Fruit fly (Drosophila melanogaster) whole organism, wandering third instar larva: ENCODE data around the gene D2hgdh.

Experiments
- Abd-B ChIP-seq: fragments of >200 bp; optimal IDR thresholded peaks from 2 replicates; lab custom pipeline; 2017; ENCODE audit warnings: missing biosample characterization, missing genetic modification characterization
- CG32264 ChIP-seq: fragments of 200-800 bp; sonication (Bioruptor generic); optimal IDR thresholded peaks from 2 replicates; lab custom pipeline; 2016; ENCODE audit warnings: missing biosample characterization, missing genetic modification characterization
- CG9705 ChIP-seq: fragments of 200-800 bp; sonication (Bioruptor generic); optimal IDR thresholded peaks from 2 replicates; lab custom pipeline; 2018; ENCODE audit warnings: missing biosample characterization, mild to moderate bottlenecking, missing genetic modification characterization
- CrebA ChIP-seq: fragments of 200-800 bp; sonication (Bioruptor generic); optimal IDR thresholded peaks from 2 replicates; lab custom pipeline; 2016; ENCODE audit warnings: missing biosample characterization, mild to moderate bottlenecking, missing genetic modification characterization, borderline replicate concordance
- Dif ChIP-seq: fragments of 200-275, 200-300 bp; sonication (Bioruptor generic); optimal IDR thresholded peaks from 2 replicates; lab custom pipeline; 2018; ENCODE audit warnings: missing biosample characterization, missing genetic modification characterization; ENCODE audit not compliant: partially characterized antibody
- GATAd ChIP-seq: sonication (Bioruptor generic); optimal IDR thresholded peaks from 2 replicates; lab custom pipeline; 2016; ENCODE audit warnings: missing biosample characterization, missing genetic modification characterization
- HLH106 ChIP-seq: fragments of 200-800 bp; optimal IDR thresholded peaks from 3 replicates; lab custom pipeline; 2019; ENCODE audit warnings: missing biosample characterization, mild to moderate bottlenecking, missing genetic modification characterization, moderate library complexity
- Hr78 ChIP-seq: fragments of >200 bp; optimal IDR thresholded peaks from 2 replicates; lab custom pipeline; 2017; ENCODE audit warnings: missing biosample characterization, missing genetic modification characterization
- Hr83 ChIP-seq: fragments of 200-300 bp; sonication (Bioruptor generic); optimal IDR thresholded peaks from 2 replicates; lab custom pipeline; 2016; ENCODE audit warnings: missing biosample characterization, mild to moderate bottlenecking, missing genetic modification characterization, moderate library complexity; ENCODE audit not compliant: poor library complexity, severe bottlenecking
- Jra ChIP-seq: sonication (Bioruptor generic); optimal IDR thresholded peaks from 2 replicates; lab custom pipeline; 2016; ENCODE audit warnings: missing biosample characterization, missing genetic modification characterization
- Mio ChIP-seq: sonication (Bioruptor generic); optimal IDR thresholded peaks from 2 replicates; lab custom pipeline; 2016; ENCODE audit warnings: missing biosample characterization, missing genetic modification characterization
- Myc ChIP-seq: fragments of >200 bp; optimal IDR thresholded peaks from 2 replicates; lab custom pipeline; 2017
- OdsH ChIP-seq: fragments of 200-800 bp; sonication (Bioruptor generic); optimal IDR thresholded peaks from 2 replicates; lab custom pipeline; 2016; ENCODE audit warnings: missing biosample characterization, mild to moderate bottlenecking, missing genetic modification characterization
- Rel ChIP-seq, 2 experiments: fragments of 200-800 bp; sonication (Bioruptor generic) in 1 of 2; optimal IDR thresholded peaks; 2 replicates in 1 of 2; 3 replicates in 1 of 2; lab custom pipeline; 2016 to 2019; ENCODE audit warnings: mild to moderate bottlenecking in 2 of 2, missing biosample characterization in 2 of 2, missing genetic modification characterization in 2 of 2, moderate library complexity in 1 of 2
- Sp1 ChIP-seq: fragments of 200-800 bp; sonication (Bioruptor generic); optimal IDR thresholded peaks from 3 replicates; lab custom pipeline; 2019; ENCODE audit warnings: missing biosample characterization, mild to moderate bottlenecking, missing genetic modification characterization, moderate library complexity
- Vsx2 ChIP-seq: fragments of 200-300, 225-300 bp; sonication (Bioruptor generic); optimal IDR thresholded peaks from 2 replicates; lab custom pipeline; 2018; ENCODE audit warnings: missing biosample characterization, missing genetic modification characterization; ENCODE audit not compliant: partially characterized antibody
- br ChIP-seq: fragments of 200-800 bp; sonication (Bioruptor generic); optimal IDR thresholded peaks from 2 replicates; lab custom pipeline; 2016; ENCODE audit warnings: missing biosample characterization, missing genetic modification characterization
- brk ChIP-seq: fragments of 200-800 bp; sonication (Bioruptor generic); optimal IDR thresholded peaks from 2 replicates; lab custom pipeline; 2016; ENCODE audit warnings: missing biosample characterization, mild to moderate bottlenecking, missing genetic modification characterization
- dl ChIP-seq, 2 experiments: fragments of 175-275, 200-275 bp in 1 of 2; fragments of 200-275 bp in 1 of 2; sonication (Bioruptor generic); optimal IDR thresholded peaks; lab custom pipeline; 2018; ENCODE audit warnings: mild to moderate bottlenecking in 2 of 2, missing biosample characterization in 2 of 2, missing genetic modification characterization in 2 of 2, moderate library complexity in 2 of 2; ENCODE audit not compliant: partially characterized antibody in 2 of 2, insufficient read depth in 1 of 2
- dmrt93B ChIP-seq: fragments of 200-800 bp; sonication (Bioruptor generic); optimal IDR thresholded peaks from 2 replicates; lab custom pipeline; 2018; ENCODE audit warnings: missing biosample characterization, mild to moderate bottlenecking, missing genetic modification characterization
- ey ChIP-seq: fragments of 200-800 bp; sonication (Bioruptor generic); optimal IDR thresholded peaks from 2 replicates; lab custom pipeline; 2016; ENCODE audit warnings: missing biosample characterization, missing genetic modification characterization
- foxo ChIP-seq, 2 experiments: fragments of 200-800 bp; sonication (Bioruptor generic); optimal IDR thresholded peaks; 2 replicates in 1 of 2; 3 replicates in 1 of 2; lab custom pipeline; 2016 to 2017; ENCODE audit warnings: missing biosample characterization in 2 of 2, missing genetic modification characterization in 2 of 2
- fru ChIP-seq: fragments of 200-800 bp; sonication (Bioruptor generic); optimal IDR thresholded peaks from 3 replicates; lab custom pipeline; 2016; ENCODE audit warnings: missing biosample characterization, mild to moderate bottlenecking, missing genetic modification characterization
- h ChIP-seq: fragments of 200-800 bp; sonication (Bioruptor generic); optimal IDR thresholded peaks from 3 replicates; lab custom pipeline; 2016; ENCODE audit warnings: missing biosample characterization, mild to moderate bottlenecking, missing genetic modification characterization
- jim ChIP-seq: fragments of 175-275, 200-325 bp; sonication (Bioruptor generic); optimal IDR thresholded peaks from 2 replicates; lab custom pipeline; 2016; ENCODE audit warnings: missing biosample characterization, mild to moderate bottlenecking, missing genetic modification characterization
- lola ChIP-seq: fragments of >200 bp; optimal IDR thresholded peaks from 2 replicates; lab custom pipeline; 2017; ENCODE audit warnings: missing biosample characterization, missing genetic modification characterization
- pan ChIP-seq: fragments of >200 bp; optimal IDR thresholded peaks from 2 replicates; lab custom pipeline; 2017
- rgr ChIP-seq: fragments of 200-800 bp; sonication (Bioruptor generic); optimal IDR thresholded peaks from 3 replicates; lab custom pipeline; 2016; ENCODE audit warnings: missing biosample characterization, mild to moderate bottlenecking, missing genetic modification characterization
- sage ChIP-seq: fragments of 200-800 bp; sonication (Bioruptor generic); optimal IDR thresholded peaks from 2 replicates; lab custom pipeline; 2016; ENCODE audit warnings: missing biosample characterization, mild to moderate bottlenecking, missing genetic modification characterization
- usp ChIP-seq: fragments of >200 bp; optimal IDR thresholded peaks from 2 replicates; lab custom pipeline; 2017; ENCODE audit warnings: missing biosample characterization, missing genetic modification characterization
- woc ChIP-seq: sonication (Bioruptor generic); optimal IDR thresholded peaks from 2 replicates; lab custom pipeline; 2016; ENCODE audit warnings: missing biosample characterization, mild to moderate bottlenecking, missing genetic modification characterization

D2hgdh gene

DNA sequence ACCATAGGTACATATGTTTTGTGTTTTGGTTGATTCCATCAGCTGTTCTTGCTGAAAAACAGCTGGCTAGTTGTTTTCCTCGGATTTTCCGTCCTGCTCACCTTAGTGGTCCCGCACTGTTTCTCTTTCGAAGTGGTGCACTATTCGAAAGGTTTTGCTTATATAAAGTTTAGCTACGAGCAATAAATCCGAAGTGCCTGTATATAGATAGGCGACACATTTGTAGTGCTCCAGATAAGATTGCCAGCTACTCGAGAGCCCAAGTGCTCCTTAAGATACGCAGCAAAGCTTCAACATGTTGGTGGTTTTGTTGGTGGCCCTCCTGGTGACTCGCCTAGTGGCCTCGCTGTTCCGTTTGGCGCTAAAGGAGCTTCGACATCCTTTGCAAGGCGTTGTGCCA, 37.5 kb downstream of the D2hgdh start, which contains the start of gene Cyp4ae1:
Cyp4ae1 (plus strand) TSS at position 206 of the 400 bp plus-strand sequence.
- TF ChIP-seq Jra (GFP tag; lab: Kevin White, UChicago) (no peak), dmrt93B (no peak), brk (no peak), br (GFP tag; lab: Kevin White, UChicago) (no peak), h (GFP tag; lab: Kevin White, UChicago) (no peak), Hr83 (GFP tag; lab: Kevin White, UChicago) (no peak), HLH106 (no peak), pan (no peak), Myc (lab: Kevin White, UChicago) (no peak)

DNA sequence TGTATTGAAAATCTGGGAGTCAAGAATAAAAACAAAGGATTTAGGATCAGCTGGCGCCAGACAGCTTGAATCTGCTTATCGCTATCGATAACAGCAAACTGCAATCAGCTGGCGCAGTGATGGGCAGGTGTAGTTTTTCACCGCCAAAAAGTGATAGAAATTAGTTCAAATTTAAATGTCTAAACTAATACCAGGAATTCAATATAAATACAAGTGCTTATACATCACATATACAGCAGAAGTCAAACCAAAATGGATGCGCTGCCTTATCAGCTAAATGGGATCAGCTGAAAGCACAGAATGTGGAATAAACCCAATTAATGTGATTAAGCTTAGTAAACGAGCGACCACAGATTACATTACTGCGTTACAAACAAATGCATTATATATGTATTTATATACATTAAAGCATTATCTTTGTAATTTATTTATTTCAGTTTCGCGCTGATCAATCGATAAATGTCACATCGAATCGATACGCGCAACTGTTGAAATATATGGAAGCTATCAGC, 39.5 kb downstream of the D2hgdh start, which contains the start of gene pn:
pn (plus strand) TSS at position 462 of the 512 bp plus-strand sequence.
- TF ChIP-seq CG9705 (GFP tag; lab: Kevin White, UChicago): no peak
- TF ChIP-seq Rel (GFP tag; optimal IDR thresholded peaks at IDR 0.05; lab: Kevin White, UChicago): no peak
- peak; percentile 20 for TF ChIP-seq Rel (tag; optimal IDR thresholded peaks at IDR 0.05; lab: Kevin White, UChicago)
- peak; percentile 71 for TF ChIP-seq Myc (lab: Kevin White, UChicago)
- TF ChIP-seq, all 38 proteins: peak for 2

DNA sequence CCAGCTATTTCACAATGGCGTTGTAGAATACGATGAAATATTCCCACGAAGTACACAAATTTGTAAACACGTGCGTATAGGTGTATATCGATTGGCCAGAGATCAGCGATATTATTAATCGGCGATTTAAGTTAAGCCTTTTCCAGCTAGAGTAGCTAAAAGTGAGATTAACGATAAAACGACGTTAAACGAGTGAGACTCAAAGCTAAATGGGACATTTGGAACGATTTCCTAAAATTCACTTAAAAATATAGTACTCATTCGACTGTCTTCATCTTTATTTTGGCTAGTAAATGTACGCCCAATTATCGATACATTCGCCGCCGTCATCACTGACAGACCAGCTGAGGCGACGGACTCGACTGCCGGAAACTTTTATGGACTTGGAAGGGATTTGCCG, 43.3 kb downstream of the D2hgdh start, which contains the start of the genes Nmd3 and CG17776:
Nmd3 (minus strand) TSS at position 106 of the 400 bp plus-strand sequence.
CG17776 (plus strand) TSS at position 163 of the 400 bp plus-strand sequence.
- no peak for TF ChIP-seq CG32264 (GFP tag; lab: Kevin White, UChicago)
- no peak for TF ChIP-seq dl (GFP tag; optimal IDR thresholded peaks at IDR 0.05; lab: Kevin White, UChicago; ENCODE audit: insufficient read depth in 1 of 2, partially characterized antibody in 2 of 2)
- TF ChIP-seq HLH106: peak; percentile 27
- no peak for TF ChIP-seq CrebA (GFP tag; lab: Kevin White, UChicago)
- no peak for TF ChIP-seq ey (GFP tag; lab: Kevin White, UChicago)
- no peak for TF ChIP-seq pan
- peak; percentile 8 for TF ChIP-seq rgr (GFP tag; lab: Kevin White, UChicago)
- TF ChIP-seq Mio (GFP tag; lab: Kevin White, UChicago): no peak
- TF ChIP-seq Myc (lab: Kevin White, UChicago): peak; percentile 97
- no peak for TF ChIP-seq jim
- peak; percentile 1 for TF ChIP-seq Sp1
- no peak for TF ChIP-seq usp (GFP tag; lab: Kevin White, UChicago)
- TF ChIP-seq woc (GFP tag; lab: Kevin White, UChicago): no peak
- TF ChIP-seq Rel (GFP tag; optimal IDR thresholded peaks at IDR 0.05; lab: Kevin White, UChicago): no peak
- peak; percentile 55 for TF ChIP-seq Rel (tag; optimal IDR thresholded peaks at IDR 0.05; lab: Kevin White, UChicago)
- peak in 1 of 2 experiments; percentile 13 for TF ChIP-seq foxo (GFP tag; optimal IDR thresholded peaks at IDR 0.05; lab: Kevin White, UChicago)
- no peak for TF ChIP-seq fru

DNA sequence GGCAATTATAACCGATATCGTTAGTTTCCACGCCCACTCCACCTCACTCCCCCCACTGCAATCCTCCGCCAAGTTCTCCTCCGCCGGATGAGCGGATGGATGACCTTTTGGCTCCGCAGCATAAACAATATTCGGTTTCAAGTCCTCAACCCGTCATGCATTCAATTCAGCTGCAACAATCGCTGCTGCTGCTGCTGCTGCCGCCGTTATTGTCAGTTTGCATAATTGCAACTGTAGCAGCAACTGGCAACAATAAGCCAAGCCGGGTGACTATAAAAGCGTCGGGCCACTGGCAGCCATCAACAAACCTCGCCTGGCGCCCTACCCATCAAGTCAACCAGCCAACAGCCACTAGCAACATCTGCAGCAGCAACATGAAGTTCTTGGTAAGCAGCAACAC, 45.3 kb downstream of the D2hgdh start, which contains the start of gene CG17777:
CG17777 (plus strand) TSS at position 301 of the 400 bp plus-strand sequence.
- TF ChIP-seq Sp1 (no peak), sage (no peak), Abd-B (no peak), Jra (GFP tag; lab: Kevin White, UChicago) (no peak), fru (no peak), Vsx2 (GFP tag; lab: Kevin White, UChicago) (no peak), jim (no peak), Myc (lab: Kevin White, UChicago) (no peak), GATAd (no peak), HLH106 (no peak), dl (GFP tag; optimal IDR thresholded peaks at IDR 0.05; lab: Kevin White, UChicago; ENCODE audit: insufficient read depth in 1 of 2, partially characterized antibody in 2 of 2) (no peak)

DNA sequence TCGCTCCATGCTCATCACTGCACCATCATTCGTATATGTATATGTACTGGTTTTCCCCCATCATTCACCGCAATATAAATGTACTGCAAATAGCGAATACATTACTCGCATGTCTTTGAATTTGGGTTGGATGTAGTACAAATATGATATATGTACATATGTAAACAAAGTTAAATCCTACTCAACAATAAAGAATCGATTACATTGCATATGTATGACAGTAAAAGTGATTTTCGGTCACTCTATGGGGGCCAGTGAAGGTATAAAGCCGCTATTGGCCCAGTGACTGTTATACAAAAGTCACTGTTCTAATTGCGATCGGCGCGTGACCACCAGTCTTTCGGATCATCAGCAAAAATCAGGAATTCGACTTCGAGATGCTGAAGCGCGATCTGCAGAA, 46.2 kb downstream of the D2hgdh start, which contains the start of gene CG3457:
CG3457 (plus strand) TSS at position 301 of the 400 bp plus-strand sequence.
- TF ChIP-seq lola (no peak), ey (GFP tag; lab: Kevin White, UChicago) (no peak), rgr (GFP tag; lab: Kevin White, UChicago) (no peak), OdsH (GFP tag; lab: Kevin White, UChicago) (no peak), Mio (GFP tag; lab: Kevin White, UChicago) (no peak), Hr78 (GFP tag; lab: Kevin White, UChicago) (no peak), dmrt93B (no peak), Dif (GFP tag; lab: Kevin White, UChicago) (no peak)
